Fruit fly (Drosophila melanogaster) whole organism, wandering third instar larva: Measurements from ENCODE around the gene hoka.

Source experiments
- Dfd ChIP-seq: fragments of >200 bp; optimal IDR thresholded peaks from 2 replicates; lab custom pipeline; 2017; ENCODE audit warnings: missing biosample characterization, missing genetic modification characterization
- Dif ChIP-seq: fragments of 200-275, 200-300 bp; sonication (Bioruptor generic); optimal IDR thresholded peaks from 2 replicates; lab custom pipeline; 2018; ENCODE audit warnings: missing biosample characterization, missing genetic modification characterization; ENCODE audit not compliant: partially characterized antibody
- Hr78 ChIP-seq: fragments of >200 bp; optimal IDR thresholded peaks from 2 replicates; lab custom pipeline; 2017; ENCODE audit warnings: missing biosample characterization, missing genetic modification characterization
- Hr83 ChIP-seq: fragments of 200-300 bp; sonication (Bioruptor generic); optimal IDR thresholded peaks from 2 replicates; lab custom pipeline; 2016; ENCODE audit warnings: missing biosample characterization, mild to moderate bottlenecking, missing genetic modification characterization, moderate library complexity; ENCODE audit not compliant: poor library complexity, severe bottlenecking
- fru ChIP-seq: fragments of 200-800 bp; sonication (Bioruptor generic); optimal IDR thresholded peaks from 3 replicates; lab custom pipeline; 2016; ENCODE audit warnings: missing biosample characterization, mild to moderate bottlenecking, missing genetic modification characterization
- h ChIP-seq: fragments of 200-800 bp; sonication (Bioruptor generic); optimal IDR thresholded peaks from 3 replicates; lab custom pipeline; 2016; ENCODE audit warnings: missing biosample characterization, mild to moderate bottlenecking, missing genetic modification characterization
- usp ChIP-seq: fragments of >200 bp; optimal IDR thresholded peaks from 2 replicates; lab custom pipeline; 2017; ENCODE audit warnings: missing biosample characterization, missing genetic modification characterization
- woc ChIP-seq: sonication (Bioruptor generic); optimal IDR thresholded peaks from 2 replicates; lab custom pipeline; 2016; ENCODE audit warnings: missing biosample characterization, mild to moderate bottlenecking, missing genetic modification characterization

DNA sequence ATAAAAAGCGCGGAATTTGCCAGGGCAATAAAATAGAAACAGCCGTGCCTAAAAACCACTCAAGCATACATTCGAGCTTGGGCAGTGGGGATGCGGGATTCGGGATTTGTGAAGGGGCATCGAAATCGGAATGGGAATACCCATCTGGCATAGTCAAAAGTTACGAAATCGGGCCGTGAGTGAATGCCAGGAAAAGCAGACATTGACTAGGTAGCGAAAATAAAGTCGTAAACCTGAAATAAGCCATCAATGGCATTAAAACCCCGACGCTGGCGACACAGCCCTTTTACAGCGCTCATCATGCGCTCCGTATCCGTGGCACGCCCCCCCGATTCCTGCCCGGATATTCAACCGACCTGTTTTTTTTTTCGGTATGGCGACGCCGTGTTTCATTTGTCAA is 25.9 kb downstream of the hoka start:
- TF ChIP-seq woc (GFP tag; lab: Kevin White, UChicago) (no peak), Dfd (no peak), fru (GFP tag; lab: Kevin White, UChicago) (no peak), usp (no peak), Hr78 (GFP tag; lab: Kevin White, UChicago) (no peak), Hr83 (GFP tag; lab: Kevin White, UChicago) (no peak), Dif (GFP tag; lab: Kevin White, UChicago) (no peak), h (GFP tag; lab: Kevin White, UChicago) (no peak)
